Fruit fly (Drosophila melanogaster): ENCODE results near the gene Ilp8.

The Ilp8 gene

DNA sequence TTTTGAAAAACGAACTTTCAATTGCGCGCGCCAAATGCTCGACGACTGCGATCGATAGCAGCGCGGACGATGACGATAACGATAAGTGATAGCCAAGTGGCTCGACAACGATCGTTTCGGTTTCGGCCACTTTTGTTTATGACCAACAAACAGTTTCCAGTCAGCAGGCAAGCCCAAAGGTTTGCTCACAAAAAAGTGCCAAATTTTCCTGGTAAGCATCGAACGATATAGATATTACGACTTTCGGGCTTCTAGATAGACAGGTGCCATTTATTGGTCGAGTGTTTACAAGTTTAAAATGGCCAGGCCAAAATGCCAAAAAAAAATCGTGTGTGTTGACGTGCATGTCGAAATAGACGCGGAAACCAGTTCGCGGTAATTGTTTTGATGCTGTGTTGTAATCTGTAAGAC lies 23.6 kb upstream of the Ilp8 start, which contains the start of gene CG7724 (continued):
- TF ChIP-seq Taf1 (GFP tag; IDR thresholded peaks at IDR 0.05) (no peak), dmrt99B (tag; optimal IDR thresholded peaks at IDR 0.05) (peak; percentile 4), Stat92E (GFP tag; optimal IDR thresholded peaks at IDR 0.05) (no peak), mam (GFP tag; optimal IDR thresholded peaks at IDR 0.05) (no peak), cg (GFP tag; optimal IDR thresholded peaks at IDR 0.05) (no peak), abd-A (tag; optimal IDR thresholded peaks at IDR 0.05) (peak; percentile 52), eyg (GFP tag; optimal IDR thresholded peaks at IDR 0.05) (no peak), amos (GFP tag; IDR thresholded peaks at IDR 0.05; ENCODE audit: partially characterized antibody) (peak; percentile 73; the same call in 1 of the 2 replicates), CG4424 (GFP tag; optimal IDR thresholded peaks at IDR 0.05) (no peak), insv (GFP tag; optimal IDR thresholded peaks at IDR 0.05) (no peak), ewg (GFP tag; optimal IDR thresholded peaks at IDR 0.05) (no peak), danr (GFP tag; IDR thresholded peaks at IDR 0.05) (no peak), HLH54F (GFP tag; optimal IDR thresholded peaks at IDR 0.05) (no peak), CG7987 (GFP tag; optimal IDR thresholded peaks at IDR 0.05) (no peak), HLH4C (GFP tag; IDR thresholded peaks at IDR 0.05; ENCODE audit: partially characterized antibody) (peak; percentile 95), nerfin-2 (GFP tag; IDR thresholded peaks at IDR 0.05; ENCODE audit: partially characterized antibody) (peak; percentile 92), bbx (GFP tag; IDR thresholded peaks at IDR 0.05; ENCODE audit: partially characterized antibody) (peak; percentile 88), ssp (GFP tag; IDR thresholded peaks at IDR 0.05) (no peak), tap (tag; optimal IDR thresholded peaks at IDR 0.05) (no peak), odd (GFP tag; optimal IDR thresholded peaks at IDR 0.05) (no peak), CG1792 (GFP tag; optimal IDR thresholded peaks at IDR 0.05) (no peak), Doc2 (GFP tag; IDR thresholded peaks at IDR 0.05) (no peak), ftz-f1 (GFP tag; optimal IDR thresholded peaks at IDR 0.05) (no peak), HLH3B (GFP tag; IDR thresholded peaks at IDR 0.05) (no peak), aop (GFP tag; IDR thresholded peaks at IDR 0.05) (no peak), Vsx1 (GFP tag; optimal IDR thresholded peaks at IDR 0.05) (no peak), CG2120 (GFP tag; optimal IDR thresholded peaks at IDR 0.05) (no peak), luna (GFP tag; optimal IDR thresholded peaks at IDR 0.05) (no peak), Gsc (GFP tag; IDR thresholded peaks at IDR 0.05) (no peak), hth (optimal IDR thresholded peaks at IDR 0.05) (no peak), CG17829 (tag; optimal IDR thresholded peaks at IDR 0.05) (no peak), Mes4 (GFP tag; optimal IDR thresholded peaks at IDR 0.05) (no peak), D19A (tag; optimal IDR thresholded peaks at IDR 0.05) (no peak), Mrtf (GFP tag; IDR thresholded peaks at IDR 0.05) (no peak), CG2889 (GFP tag; IDR thresholded peaks at IDR 0.05) (no peak), CG6254 (GFP tag; optimal IDR thresholded peaks at IDR 0.05) (no peak), cwo (GFP tag; optimal IDR thresholded peaks at IDR 0.05) (no peak), da (GFP tag; optimal IDR thresholded peaks at IDR 0.05) (no peak), Rfx (GFP tag; IDR thresholded peaks at IDR 0.05) (no peak; the same call in 1 of the 2 replicates), CG6791 (GFP tag; IDR thresholded peaks at IDR 0.05; ENCODE audit: partially characterized antibody) (peak; percentile 92), CG10543 (GFP tag; optimal IDR thresholded peaks at IDR 0.05) (peak; percentile 19), CG8359 (GFP tag; optimal IDR thresholded peaks at IDR 0.05; ENCODE audit: borderline replicate concordance) (no peak), CG12299 (tag; optimal IDR thresholded peaks at IDR 0.05) (no peak), CG31388 (GFP tag; optimal IDR thresholded peaks at IDR 0.05) (no peak), sc (optimal IDR thresholded peaks at IDR 0.05) (no peak), sc (GFP tag; optimal IDR thresholded peaks at IDR 0.05) (no peak), C15 (GFP tag; IDR thresholded peaks at IDR 0.05) (no peak), CG12104 (GFP tag; optimal IDR thresholded peaks at IDR 0.05) (no peak), CG10147 (GFP tag; optimal IDR thresholded peaks at IDR 0.05) (no peak), gcm2 (GFP tag; optimal IDR thresholded peaks at IDR 0.05) (no peak), CG11560 (tag; IDR thresholded peaks at IDR 0.05) (no peak), CG6654 (GFP tag; optimal IDR thresholded peaks at IDR 0.05) (no peak)
